Worm (Caenorhabditis elegans): ENCODE results near the gene C03B1.4.

- TF ChIP-seq elt-3 (tag; optimal IDR thresholded peaks at IDR 0.05) (no peak), nhr-12 (tag; optimal IDR thresholded peaks at IDR 0.05) (no peak), skn-1 (tag; optimal IDR thresholded peaks at IDR 0.05) (no peak), nhr-43 (tag; optimal IDR thresholded peaks at IDR 0.05; ENCODE audit: poor library complexity, severe bottlenecking) (no peak), pqm-1 (tag; optimal IDR thresholded peaks at IDR 0.05) (no peak), lin-39 (tag; optimal IDR thresholded peaks at IDR 0.05) (no peak), nhr-77 (tag; optimal IDR thresholded peaks at IDR 0.05) (no peak), elt-1 (tag; optimal IDR thresholded peaks at IDR 0.05) (no peak), nhr-25 (tag; optimal IDR thresholded peaks at IDR 0.05) (no peak)
Measured at ce11 chrX:6385185-6385584, 20.9 kb downstream of the C03B1.4 start, which contains the start of gene igdb-3.
